Worm (Caenorhabditis elegans) whole organism, midembryonic: Measurements from ENCODE around the gene mrpl-4.

ENCODE experiments used
- T22C8.4 ChIP-seq: fragments of 200-800 bp; sonication (Bioruptor generic); IDR thresholded peaks from 2 replicates; pipeline ENCODE4 v1.3.6; 2022; ENCODE audit warnings: missing genetic modification characterization, missing compliant biosample characterization
- cog-1 ChIP-seq: sonication (generic microtip); optimal IDR thresholded peaks from 2 replicates; lab custom pipeline; 2016; ENCODE audit warnings: missing genetic modification characterization, missing compliant biosample characterization
- flt-1 ChIP-seq: fragments of 200-800 bp; sonication (Bioruptor generic); IDR thresholded peaks from 2 replicates; pipeline ENCODE4 v1.3.6; 2022; ENCODE audit warnings: missing genetic modification characterization, missing compliant biosample characterization
- klf-2 ChIP-seq: fragments of 200-800 bp; sonication (Bioruptor generic); conservative IDR thresholded peaks from 2 replicates; pipeline ENCODE4 v1.3.6; 2022; ENCODE audit warnings: missing genetic modification reagents, missing genetic modification characterization, missing compliant biosample characterization
- med-1 ChIP-seq: sonication (generic microtip); optimal IDR thresholded peaks from 2 replicates; lab custom pipeline; 2017; ENCODE audit warnings: missing genetic modification characterization, mild to moderate bottlenecking, missing compliant biosample characterization, antibody characterized with exemption, missing genetic modification reagents; ENCODE audit not compliant: insufficient read depth
- ref-1 ChIP-seq: fragments of 200-800 bp; sonication (Bioruptor generic); conservative IDR thresholded peaks from 2 replicates; pipeline ENCODE4 v1.3.6; 2022; ENCODE audit warnings: missing genetic modification reagents, missing genetic modification characterization, missing compliant biosample characterization
- tab-1 ChIP-seq: fragments of 200-800 bp; sonication (Bioruptor generic); IDR thresholded peaks from 2 replicates; pipeline ENCODE4 v1.3.6; 2022; ENCODE audit warnings: missing genetic modification characterization, missing compliant biosample characterization
- ztf-23 ChIP-seq: fragments of 200-800 bp; sonication (Bioruptor generic); IDR thresholded peaks from 2 replicates; pipeline ENCODE4 v1.3.6; 2022; ENCODE audit warnings: missing genetic modification reagents, missing genetic modification characterization, missing compliant biosample characterization
- ztf-29 ChIP-seq: fragments of 200-800 bp; sonication (Bioruptor generic); IDR thresholded peaks from 2 replicates; pipeline ENCODE4 v1.3.6; 2022; ENCODE audit warnings: missing genetic modification reagents, missing genetic modification characterization, missing compliant biosample characterization

The mrpl-4 gene

ce11 chrV:8460800-8461199 lies 6.3 kb upstream of the mrpl-4 start:
- TF ChIP-seq ztf-23 (GFP tag; lab: Robert Waterston, UW): no peak
- TF ChIP-seq ztf-29: no peak
- no peak for TF ChIP-seq T22C8.4 (GFP tag; lab: Robert Waterston, UW)
- no peak for TF ChIP-seq med-1 (GFP tag; lab: Kevin White, UChicago)
- no peak for TF ChIP-seq flt-1 (GFP tag; lab: Robert Waterston, UW)
- no peak for TF ChIP-seq tab-1 (GFP tag; lab: Robert Waterston, UW)
- TF ChIP-seq cog-1: no peak
- TF ChIP-seq ref-1 (GFP tag; lab: Robert Waterston, UW): no peak
- TF ChIP-seq klf-2: no peak

- TF ChIP-seq cog-1 (peak; percentile 67), T22C8.4 (GFP tag; lab: Robert Waterston, UW) (no peak)
Observed at ce11 chrV:8462074-8462473, 5.0 kb upstream of the mrpl-4 start, which contains the start of the genes dnj-22 and natc-1. TSS of gene dnj-22 (minus strand) at chrV:8462120. TSS of gene natc-1 (plus strand) at chrV:8462359.

- no peak for TF ChIP-seq ref-1 (GFP tag; lab: Robert Waterston, UW)
- no peak for TF ChIP-seq ztf-23 (GFP tag; lab: Robert Waterston, UW)
- no peak for TF ChIP-seq T22C8.4 (GFP tag; lab: Robert Waterston, UW)
- TF ChIP-seq klf-2: no peak
- TF ChIP-seq med-1 (GFP tag; lab: Kevin White, UChicago): no peak
- no peak for TF ChIP-seq tab-1 (GFP tag; lab: Robert Waterston, UW)
- no peak for TF ChIP-seq ztf-29
- TF ChIP-seq cog-1: no peak
- no peak for TF ChIP-seq flt-1 (GFP tag; lab: Robert Waterston, UW)
Observed at ce11 chrV:8465386-8465785, 1.7 kb upstream of the mrpl-4 start, which contains the start of gene mrps-2. TSS of gene mrps-2 (plus strand) at chrV:8465686.

ce11 chrV:8468740-8469139 lies 1.7 kb downstream of the mrpl-4 start, which contains the start of gene phf-30:
TSS of gene phf-30 (plus strand) at chrV:8469040.
- no peak for TF ChIP-seq ref-1 (GFP tag; lab: Robert Waterston, UW)
- TF ChIP-seq med-1 (GFP tag; lab: Kevin White, UChicago): no peak
- TF ChIP-seq ztf-29: no peak
- TF ChIP-seq tab-1 (GFP tag; lab: Robert Waterston, UW): no peak
- no peak for TF ChIP-seq flt-1 (GFP tag; lab: Robert Waterston, UW)
- no peak for TF ChIP-seq cog-1

ce11 chrV:8470906-8471305 lies 3.8 kb downstream of the mrpl-4 start, which contains the start of gene gplb-1:
TSS of gene gplb-1 (minus strand) at chrV:8471242.
- TF ChIP-seq klf-2 (no peak), med-1 (GFP tag; lab: Kevin White, UChicago) (no peak), cog-1 (no peak), ztf-29 (no peak), tab-1 (GFP tag; lab: Robert Waterston, UW) (no peak), ref-1 (GFP tag; lab: Robert Waterston, UW) (no peak)

- TF ChIP-seq ztf-29 (no peak), med-1 (GFP tag; lab: Kevin White, UChicago) (no peak), flt-1 (GFP tag; lab: Robert Waterston, UW) (no peak), klf-2 (no peak), ref-1 (GFP tag; lab: Robert Waterston, UW) (no peak), T22C8.4 (GFP tag; lab: Robert Waterston, UW) (no peak), ztf-23 (GFP tag; lab: Robert Waterston, UW) (no peak), tab-1 (GFP tag; lab: Robert Waterston, UW) (no peak), cog-1 (no peak)
Observed at ce11 chrV:8481274-8481673, 14.2 kb downstream of the mrpl-4 start.

ce11 chrV:8494260-8494939 lies 27.3 kb downstream of the mrpl-4 start, which contains the start of gene pxn-1:
TSS of gene pxn-1 (plus strand) at chrV:8494889.
- TF ChIP-seq med-1 (GFP tag; lab: Kevin White, UChicago): no peak

ce11 chrV:8495106-8495505 lies 28.0 kb downstream of the mrpl-4 start:
- TF ChIP-seq med-1 (GFP tag; lab: Kevin White, UChicago): no peak
- no peak for TF ChIP-seq tab-1 (GFP tag; lab: Robert Waterston, UW)
- no peak for TF ChIP-seq ztf-23 (GFP tag; lab: Robert Waterston, UW)
- no peak for TF ChIP-seq klf-2
- no peak for TF ChIP-seq flt-1 (GFP tag; lab: Robert Waterston, UW)
- no peak for TF ChIP-seq ztf-29
- TF ChIP-seq cog-1: no peak
- no peak for TF ChIP-seq T22C8.4 (GFP tag; lab: Robert Waterston, UW)
- no peak for TF ChIP-seq ref-1 (GFP tag; lab: Robert Waterston, UW)

ce11 chrV:8495965-8496364 lies 28.9 kb downstream of the mrpl-4 start:
- TF ChIP-seq cog-1 (no peak), ztf-29 (no peak), ztf-23 (GFP tag; lab: Robert Waterston, UW) (no peak), klf-2 (no peak), flt-1 (GFP tag; lab: Robert Waterston, UW) (no peak; the same call in 1 of the 2 replicates), ref-1 (GFP tag; lab: Robert Waterston, UW) (no peak), tab-1 (GFP tag; lab: Robert Waterston, UW) (0 out of 2 replicates have a peak, but pooled peaks have one; percentile 8), med-1 (GFP tag; lab: Kevin White, UChicago) (no peak)

ce11 chrV:8499407-8499806 lies 32.3 kb downstream of the mrpl-4 start:
- TF ChIP-seq ref-1 (GFP tag; lab: Robert Waterston, UW) (no peak), ztf-29 (no peak), klf-2 (no peak), T22C8.4 (GFP tag; lab: Robert Waterston, UW) (no peak), tab-1 (GFP tag; lab: Robert Waterston, UW) (no peak), ztf-23 (GFP tag; lab: Robert Waterston, UW) (no peak), med-1 (GFP tag; lab: Kevin White, UChicago) (no peak), cog-1 (no peak), flt-1 (GFP tag; lab: Robert Waterston, UW) (no peak)
